Fruit fly (Drosophila melanogaster): ENCODE measurements around the gene pigeon.
A peak's percentile ranks its signal among the peaks of the same experiment; 100 is the strongest.

Gene pigeon

DNA sequence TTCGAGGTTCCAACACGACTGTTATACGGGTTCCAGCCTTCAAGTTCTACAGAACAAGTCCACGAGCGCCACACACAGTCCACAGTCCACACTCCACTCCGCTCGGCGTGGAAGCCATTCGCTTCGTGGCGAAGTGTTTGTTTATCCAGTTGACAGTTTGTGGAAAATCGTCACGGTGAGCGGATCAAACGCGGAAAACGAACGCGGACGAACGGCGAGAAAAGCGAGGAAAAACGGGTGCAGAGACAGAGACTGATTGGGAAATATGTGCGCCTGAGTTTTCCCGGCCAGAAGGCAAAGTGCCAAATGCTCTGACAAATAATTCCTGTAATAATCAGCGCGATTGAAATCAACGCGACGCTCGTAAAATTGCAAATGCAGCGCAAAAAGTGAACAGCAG lies 4.4 kb downstream of the pigeon start, which contains the start of gene drl (continued):
- no peak for TF ChIP-seq Neu2 (GFP tag; optimal IDR thresholded peaks at IDR 0.05; ENCODE audit: borderline replicate concordance)
- no peak for TF ChIP-seq CG18011 (GFP tag; optimal IDR thresholded peaks at IDR 0.05)
- no peak for TF ChIP-seq CG15073 (GFP tag; optimal IDR thresholded peaks at IDR 0.05)
- TF ChIP-seq CG6175 (GFP tag; IDR thresholded peaks at IDR 0.05), result no peak
- TF ChIP-seq CG10565 (GFP tag; optimal IDR thresholded peaks at IDR 0.05), result no peak
- TF ChIP-seq toy (GFP tag; IDR thresholded peaks at IDR 0.05), result no peak
- no peak for TF ChIP-seq CG3726 (GFP tag; IDR thresholded peaks at IDR 0.05)
- no peak for TF ChIP-seq ftz-f1 (GFP tag; optimal IDR thresholded peaks at IDR 0.05)
- peak; percentile 16 for TF ChIP-seq Bteb2 (GFP tag; optimal IDR thresholded peaks at IDR 0.05)
- peak in 1 of 2 experiments; percentile 38 for TF ChIP-seq Eip74EF (GFP tag; optimal IDR thresholded peaks at IDR 0.05)
- TF ChIP-seq CG7987 (GFP tag; optimal IDR thresholded peaks at IDR 0.05), result peak; percentile 76
- peak; percentile 23 for TF ChIP-seq CG12659 (GFP tag; optimal IDR thresholded peaks at IDR 0.05)
- TF ChIP-seq CG12104 (GFP tag; optimal IDR thresholded peaks at IDR 0.05), result no peak
- no peak for TF ChIP-seq org-1 (GFP tag; optimal IDR thresholded peaks at IDR 0.05)
- no peak for TF ChIP-seq CG31388 (GFP tag; optimal IDR thresholded peaks at IDR 0.05)
- no peak for TF ChIP-seq zen (tag; optimal IDR thresholded peaks at IDR 0.05)
- no peak for TF ChIP-seq CG10321 (GFP tag; IDR thresholded peaks at IDR 0.05)
- TF ChIP-seq CG7745 (tag; optimal IDR thresholded peaks at IDR 0.05), result peak; percentile 7
- TF ChIP-seq Ada2b (GFP tag; IDR thresholded peaks at IDR 0.05), result no peak
- no peak for TF ChIP-seq CG10654 (GFP tag; optimal IDR thresholded peaks at IDR 0.05)
- TF ChIP-seq dm (GFP tag; optimal IDR thresholded peaks at IDR 0.05), result no peak
- 0 out of 2 replicates have a peak, but pooled peaks have one; percentile 10 for TF ChIP-seq Drgx (GFP tag; IDR thresholded peaks at IDR 0.05)
- TF ChIP-seq CG10147 (GFP tag; optimal IDR thresholded peaks at IDR 0.05), result peak; percentile 44
- no peak for TF ChIP-seq phol (tag; optimal IDR thresholded peaks at IDR 0.05)
- no peak for TF ChIP-seq tio (GFP tag; optimal IDR thresholded peaks at IDR 0.05)
- peak; percentile 81 for TF ChIP-seq sens (GFP tag)
- TF ChIP-seq Bdp1 (GFP tag; optimal IDR thresholded peaks at IDR 0.05), result no peak
- no peak for TF ChIP-seq CG9817 (tag; optimal IDR thresholded peaks at IDR 0.05)
- TF ChIP-seq rib (GFP tag; IDR thresholded peaks at IDR 0.05), result 0 out of 2 replicates have a peak, but pooled peaks have one; percentile 51
- peak; percentile 18 for TF ChIP-seq CG8089 (GFP tag; optimal IDR thresholded peaks at IDR 0.05)
- peak; percentile 13 for TF ChIP-seq Hey (tag; optimal IDR thresholded peaks at IDR 0.05)
- TF ChIP-seq ttk (GFP tag; IDR thresholded peaks at IDR 0.05), result no peak
- no peak for TF ChIP-seq CG1529 (GFP tag; optimal IDR thresholded peaks at IDR 0.05)
- TF ChIP-seq repo (GFP tag; optimal IDR thresholded peaks at IDR 0.05), result peak; percentile 3
- TF ChIP-seq CkIIα-i1 (GFP tag; IDR thresholded peaks at IDR 0.05), result no peak
- no peak for TF ChIP-seq scrt (GFP tag; optimal IDR thresholded peaks at IDR 0.05)
- TF ChIP-seq trh (GFP tag; optimal IDR thresholded peaks at IDR 0.05), result no peak
- peak; percentile 38 for TF ChIP-seq CG10543 (GFP tag; optimal IDR thresholded peaks at IDR 0.05)
- TF ChIP-seq nau (GFP tag; optimal IDR thresholded peaks at IDR 0.05), result peak; percentile 52
- peak in 1 of 2 experiments; percentile 11 for TF ChIP-seq Hr78 (GFP tag; optimal IDR thresholded peaks at IDR 0.05)
- no peak for TF ChIP-seq vnd (GFP tag; IDR thresholded peaks at IDR 0.05; ENCODE audit: partially characterized antibody)
- TF ChIP-seq CG34224 (GFP tag; IDR thresholded peaks at IDR 0.05; ENCODE audit: partially characterized antibody), result no peak
- TF ChIP-seq CG6254 (GFP tag; optimal IDR thresholded peaks at IDR 0.05), result peak; percentile 25
- no peak for TF ChIP-seq NC2α (GFP tag; optimal IDR thresholded peaks at IDR 0.05)
- no peak for TF ChIP-seq Chrac-16 (GFP tag; optimal IDR thresholded peaks at IDR 0.05)
- no peak; the same call in 2 of the 3 replicates for TF ChIP-seq sr (GFP tag; IDR thresholded peaks at IDR 0.05)
- TF ChIP-seq zfh2 (GFP tag; optimal IDR thresholded peaks at IDR 0.05), result no peak
- 0 out of 3 replicates have a peak, but pooled peaks have one; percentile 44 for TF ChIP-seq ase (GFP tag; IDR thresholded peaks at IDR 0.05)
- TF ChIP-seq sob (GFP tag; IDR thresholded peaks at IDR 0.05), result peak; percentile 42; the same call in 1 of the 2 replicates
- no peak for TF ChIP-seq Fer2 (tag; optimal IDR thresholded peaks at IDR 0.05)
- TF ChIP-seq Hmr (GFP tag; optimal IDR thresholded peaks at IDR 0.05), result peak; percentile 34
